Worm (Caenorhabditis elegans): ENCODE results near the gene oac-54.
A peak's percentile ranks its signal among the peaks of the same experiment; 100 is the strongest.

Gene oac-54

DNA sequence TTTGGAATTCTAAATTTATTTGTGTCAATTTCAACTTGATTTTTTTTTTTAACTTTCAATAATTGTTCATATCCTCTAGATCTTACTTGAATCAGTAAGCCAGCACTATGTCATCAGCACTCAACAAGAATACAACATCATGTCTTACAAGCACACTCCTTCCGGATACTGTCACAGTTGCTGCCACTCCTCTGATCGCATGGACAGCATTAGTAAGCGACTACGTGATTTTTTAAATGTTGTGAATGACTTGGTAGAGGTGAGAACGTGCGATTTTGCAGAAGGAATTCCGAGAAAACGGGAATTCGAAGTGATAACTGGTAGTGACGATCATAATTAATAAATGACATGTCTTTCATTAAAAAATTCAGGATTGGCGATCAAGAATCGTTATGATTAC is at the start of gene oac-54:
oac-54 (plus strand) TSS at position 83 of the 400 bp plus-strand sequence.
- no peak for TF ChIP-seq ceh-16 (tag; optimal IDR thresholded peaks at IDR 0.05)
- no peak for TF ChIP-seq nhr-237 (tag; optimal IDR thresholded peaks at IDR 0.05)
- TF ChIP-seq ZK546.5 (tag; optimal IDR thresholded peaks at IDR 0.05) = no peak
- TF ChIP-seq mab-5 (tag; optimal IDR thresholded peaks at IDR 0.05) = no peak
- TF ChIP-seq nhr-6 (tag; optimal IDR thresholded peaks at IDR 0.05) = no peak
- TF ChIP-seq egl-27 (tag; optimal IDR thresholded peaks at IDR 0.05) = no peak
- TF ChIP-seq mdl-1 (tag; optimal IDR thresholded peaks at IDR 0.05) = no peak
- TF ChIP-seq sem-4 (tag; optimal IDR thresholded peaks at IDR 0.05) = no peak
- no peak for TF ChIP-seq nhr-12 (tag; optimal IDR thresholded peaks at IDR 0.05)
- TF ChIP-seq skn-1 (tag; optimal IDR thresholded peaks at IDR 0.05) = no peak
- TF ChIP-seq F13H6.1 (tag; optimal IDR thresholded peaks at IDR 0.05) = no peak
- TF ChIP-seq R02D3.7 (tag; optimal IDR thresholded peaks at IDR 0.05) = no peak
- no peak for TF ChIP-seq nhr-129 (tag; optimal IDR thresholded peaks at IDR 0.05)
- no peak for TF ChIP-seq sma-3 (GFP tag; optimal IDR thresholded peaks at IDR 0.05)
- no peak for TF ChIP-seq crh-2 (tag; optimal IDR thresholded peaks at IDR 0.05)
- TF ChIP-seq unc-62 (GFP tag; optimal IDR thresholded peaks at IDR 0.05) = no peak

DNA sequence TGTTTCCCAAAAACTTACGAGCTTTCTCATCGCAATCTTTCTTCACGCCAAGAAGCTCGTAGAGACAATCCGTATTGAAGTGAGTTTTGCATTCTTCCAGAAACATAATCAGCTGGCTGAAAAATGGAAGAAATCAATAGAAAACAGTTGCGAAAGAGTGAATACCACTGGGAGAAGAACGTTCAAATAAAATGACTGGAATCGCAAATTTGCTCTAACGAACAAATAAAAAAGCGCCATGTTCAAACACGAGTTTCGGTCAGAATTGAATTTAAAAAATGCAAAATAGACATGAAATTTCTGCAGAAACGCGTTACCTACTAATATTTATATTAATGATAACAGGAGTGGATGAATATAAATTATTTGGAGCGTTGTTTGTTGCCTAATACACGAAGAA is 49.5 kb upstream of the oac-54 start, which contains the start of gene dnj-23:
dnj-23 (minus strand) TSS at position 158 of the 400 bp plus-strand sequence.
- peak; percentile 25 for TF ChIP-seq nhr-129 (tag; optimal IDR thresholded peaks at IDR 0.05)
- TF ChIP-seq fos-1 (tag; optimal IDR thresholded peaks at IDR 0.05) = peak; percentile 1
- peak; percentile 63 for TF ChIP-seq unc-55 (GFP tag; optimal IDR thresholded peaks at IDR 0.05)
- TF ChIP-seq crh-2 (tag; optimal IDR thresholded peaks at IDR 0.05) = peak; percentile 22
- TF ChIP-seq gmeb-1 (tag; optimal IDR thresholded peaks at IDR 0.05) = peak; percentile 79
- no peak for TF ChIP-seq unc-39 (tag; optimal IDR thresholded peaks at IDR 0.05)
- TF ChIP-seq sem-4 (tag; optimal IDR thresholded peaks at IDR 0.05) = no peak
- no peak for TF ChIP-seq zag-1 (tag; optimal IDR thresholded peaks at IDR 0.05)
- TF ChIP-seq dmd-4 (tag; optimal IDR thresholded peaks at IDR 0.05) = no peak
- no peak for TF ChIP-seq snpc-4 (tag; optimal IDR thresholded peaks at IDR 0.05)
- peak in 1 of 2 experiments; percentile 41 for TF ChIP-seq lsy-2 (tag; optimal IDR thresholded peaks at IDR 0.05)
- TF ChIP-seq C34F6.9 (tag; optimal IDR thresholded peaks at IDR 0.05) = peak; percentile 47

DNA sequence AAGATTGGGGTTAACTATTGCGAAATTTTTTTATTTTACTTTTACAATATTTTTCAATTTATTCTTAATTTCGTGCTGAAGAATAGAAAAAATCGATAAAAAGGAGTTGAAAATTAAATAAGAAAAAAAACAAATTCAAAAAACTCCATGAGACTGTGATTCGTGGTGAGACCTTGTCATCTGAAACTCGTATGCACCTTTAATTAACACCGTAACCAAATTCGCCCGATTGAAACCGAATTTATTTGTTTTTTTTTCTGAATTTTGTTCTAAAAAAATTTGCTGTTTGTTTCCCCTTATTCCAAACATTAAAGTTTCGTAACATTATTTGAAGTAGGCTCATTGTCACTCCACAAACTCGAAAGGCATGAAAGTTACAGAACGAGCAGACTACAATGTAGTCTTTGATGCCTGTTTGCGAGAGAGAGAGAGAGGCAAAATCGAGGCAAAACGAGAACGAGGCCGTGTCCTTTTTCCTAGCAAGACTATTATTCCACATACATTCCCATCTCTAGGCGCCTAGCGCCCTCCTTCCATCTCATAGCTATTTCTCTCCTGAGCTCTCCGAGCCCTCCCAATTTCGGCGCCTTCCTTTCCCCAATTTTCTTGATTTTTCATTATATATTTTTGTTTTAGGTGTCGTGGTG is 48.9 kb upstream of the oac-54 start, which contains the start of gene T24H10.4:
T24H10.4 (plus strand) TSS at position 630 of the 647 bp plus-strand sequence.
- TF ChIP-seq F13H6.1 (tag; optimal IDR thresholded peaks at IDR 0.05) (peak; percentile 18), nhr-129 (tag; optimal IDR thresholded peaks at IDR 0.05) (peak; percentile 60), nhr-10 (tag; optimal IDR thresholded peaks at IDR 0.05) (no peak), lsy-2 (tag; optimal IDR thresholded peaks at IDR 0.05) (peak in 1 of 2 experiments; percentile 13), unc-55 (GFP tag; optimal IDR thresholded peaks at IDR 0.05) (no peak), nhr-25 (tag; optimal IDR thresholded peaks at IDR 0.05) (no peak), C34F6.9 (tag; optimal IDR thresholded peaks at IDR 0.05) (peak; percentile 37)

DNA sequence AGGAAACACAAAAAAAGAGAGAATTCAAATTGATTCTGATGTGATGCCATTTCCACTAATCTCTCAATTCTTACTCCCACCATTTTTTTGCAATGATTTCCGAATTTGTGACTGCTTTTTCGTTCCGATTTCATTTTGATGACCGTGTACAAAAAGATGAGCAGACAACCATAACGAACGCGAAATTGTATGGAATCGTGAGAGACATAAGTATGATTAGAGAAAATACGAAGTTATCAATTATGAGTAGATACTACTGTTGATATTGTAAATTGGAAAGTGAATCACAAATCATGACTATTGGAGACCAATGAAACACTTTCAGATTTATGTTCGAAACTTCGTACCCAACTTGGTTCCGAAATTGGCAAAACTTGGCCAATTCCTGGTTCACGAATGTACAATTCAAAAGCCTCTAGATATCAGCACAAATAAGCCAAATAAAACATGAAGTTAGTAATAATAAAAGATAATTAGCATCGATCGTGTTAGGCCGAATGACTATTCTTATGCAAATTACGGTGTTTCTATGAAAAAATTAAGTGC is 46.4 kb upstream of the oac-54 start:
- no peak for TF ChIP-seq elt-3 (tag; optimal IDR thresholded peaks at IDR 0.05)
- peak; percentile 14 for TF ChIP-seq crh-2 (tag; optimal IDR thresholded peaks at IDR 0.05)
- no peak for TF ChIP-seq mbf-1 (tag; optimal IDR thresholded peaks at IDR 0.05)
- peak; percentile 94 for TF ChIP-seq fos-1 (tag; optimal IDR thresholded peaks at IDR 0.05)

DNA sequence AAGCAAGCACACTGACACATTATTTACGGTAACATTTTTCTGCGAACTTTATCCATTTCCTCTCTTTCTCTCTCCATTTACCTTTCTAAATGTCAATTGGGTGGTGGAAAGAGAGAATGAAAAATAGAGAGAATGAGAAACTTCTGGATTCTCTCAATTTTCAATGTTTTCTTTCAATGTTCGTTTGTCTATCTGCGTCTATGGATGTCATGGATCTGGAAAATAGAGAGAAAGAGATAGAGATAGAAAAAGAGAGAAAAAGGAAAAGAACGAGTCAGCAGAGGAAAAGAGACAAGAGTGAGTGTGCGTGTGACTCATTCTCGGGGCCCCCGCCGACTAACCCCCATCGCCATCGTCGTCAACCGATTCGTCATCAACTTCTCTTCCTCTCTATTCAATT is 45.1 kb upstream of the oac-54 start, which contains the start of gene jun-1:
jun-1 (plus strand) TSS at position 307 of the 400 bp plus-strand sequence.
- TF ChIP-seq Y55F3AM.14 (GFP tag; optimal IDR thresholded peaks at IDR 0.05) (peak; percentile 36), dmd-4 (tag; optimal IDR thresholded peaks at IDR 0.05) (no peak), snpc-4 (tag; optimal IDR thresholded peaks at IDR 0.05) (peak; percentile 43), lsy-2 (tag; optimal IDR thresholded peaks at IDR 0.05) (peak; percentile 68 to 91), nhr-77 (tag; optimal IDR thresholded peaks at IDR 0.05) (peak; percentile 6), peb-1 (tag; optimal IDR thresholded peaks at IDR 0.05) (no peak), ceh-82 (tag; optimal IDR thresholded peaks at IDR 0.05) (peak; percentile 18), nhr-25 (tag; optimal IDR thresholded peaks at IDR 0.05) (peak; percentile 94), mab-5 (tag; optimal IDR thresholded peaks at IDR 0.05) (peak; percentile 12), ceh-16 (tag; optimal IDR thresholded peaks at IDR 0.05) (peak; percentile 51), lin-39 (tag; optimal IDR thresholded peaks at IDR 0.05) (no peak), ztf-11 (tag; optimal IDR thresholded peaks at IDR 0.05) (no peak), ztf-4 (tag; optimal IDR thresholded peaks at IDR 0.05) (peak; percentile 94), nhr-10 (tag; optimal IDR thresholded peaks at IDR 0.05) (no peak), nhr-129 (tag; optimal IDR thresholded peaks at IDR 0.05) (peak; percentile 93), unc-55 (GFP tag; optimal IDR thresholded peaks at IDR 0.05) (peak; percentile 91), zag-1 (tag; optimal IDR thresholded peaks at IDR 0.05) (peak; percentile 13), mdl-1 (tag; optimal IDR thresholded peaks at IDR 0.05) (peak; percentile 22 to 70), crh-2 (tag; optimal IDR thresholded peaks at IDR 0.05) (peak; percentile 88), sma-3 (GFP tag; optimal IDR thresholded peaks at IDR 0.05) (peak; percentile 94), unc-62 (GFP tag; optimal IDR thresholded peaks at IDR 0.05) (peak; percentile 11), lin-13 (GFP tag; optimal IDR thresholded peaks at IDR 0.05) (peak; percentile 73), alr-1 (tag; optimal IDR thresholded peaks at IDR 0.05) (no peak), nhr-23 (tag; optimal IDR thresholded peaks at IDR 0.05) (no peak), ama-1 (optimal IDR thresholded peaks at IDR 0.05) (no peak), blmp-1 (tag; optimal IDR thresholded peaks at IDR 0.05; ENCODE audit: insufficient read depth) (peak; percentile 67), gmeb-1 (tag; optimal IDR thresholded peaks at IDR 0.05) (peak; percentile 73), F13H6.1 (tag; optimal IDR thresholded peaks at IDR 0.05) (peak; percentile 91), egl-27 (tag; optimal IDR thresholded peaks at IDR 0.05) (peak; percentile 90), sem-4 (tag; optimal IDR thresholded peaks at IDR 0.05) (peak; percentile 88), elt-3 (tag; optimal IDR thresholded peaks at IDR 0.05) (no peak)

All from whole organism, L2 larva.